Worm (Caenorhabditis elegans) whole organism, L4 larva: ENCODE results near the gene clec-22.

Experiments
- dpl-1 ChIP-seq: fragments of 150-350 bp; optimal IDR thresholded peaks from 2 replicates; lab custom pipeline; 2014; ENCODE audit warnings: missing biosample characterization, missing genetic modification reagents, missing genetic modification characterization
- hif-1 ChIP-seq, 2 experiments: sonication (generic microtip); optimal IDR thresholded peaks; 2 replicates each; lab custom pipeline; 2016 to 2017; ENCODE audit warnings: missing compliant biosample characterization in 2 of 2, missing genetic modification characterization in 2 of 2, missing genetic modification reagents in 2 of 2, missing genotype in 2 of 2, mild to moderate bottlenecking in 1 of 2
- hlh-30 ChIP-seq: sonication (generic microtip); optimal IDR thresholded peaks from 2 replicates; lab custom pipeline; 2017; ENCODE audit warnings: antibody characterized with exemption, mild to moderate bottlenecking, missing genetic modification characterization, missing compliant biosample characterization; ENCODE audit not compliant: insufficient read depth
- nhr-6 ChIP-seq: fragments of 150-350 bp; optimal IDR thresholded peaks from 2 replicates; lab custom pipeline; 2014; ENCODE audit warnings: missing biosample characterization, missing genetic modification characterization
- tra-1 ChIP-seq: fragments of 200-800 bp; sonication (Bioruptor generic); IDR thresholded peaks from 2 replicates; pipeline ENCODE4 v1.3.6; 2022; ENCODE audit warnings: missing genetic modification reagents, missing genetic modification characterization, missing compliant biosample characterization
- unc-39 ChIP-seq: sonication (generic microtip); optimal IDR thresholded peaks from 2 replicates; lab custom pipeline; 2017; ENCODE audit warnings: missing biosample characterization, missing genetic modification characterization
- unc-62 ChIP-seq, 3 experiments: fragments of 150-350 bp in 1 of 3; sonication (generic microtip); optimal IDR thresholded peaks in 2 of 3; peaks in 1 of 3; 1 replicate in 1 of 3; 2 replicates in 2 of 3; lab custom pipeline; 2014 to 2017; ENCODE audit warnings: missing biosample characterization in 3 of 3, missing genetic modification characterization in 3 of 3, missing genetic modification reagents in 3 of 3, missing genotype in 1 of 3

DNA sequence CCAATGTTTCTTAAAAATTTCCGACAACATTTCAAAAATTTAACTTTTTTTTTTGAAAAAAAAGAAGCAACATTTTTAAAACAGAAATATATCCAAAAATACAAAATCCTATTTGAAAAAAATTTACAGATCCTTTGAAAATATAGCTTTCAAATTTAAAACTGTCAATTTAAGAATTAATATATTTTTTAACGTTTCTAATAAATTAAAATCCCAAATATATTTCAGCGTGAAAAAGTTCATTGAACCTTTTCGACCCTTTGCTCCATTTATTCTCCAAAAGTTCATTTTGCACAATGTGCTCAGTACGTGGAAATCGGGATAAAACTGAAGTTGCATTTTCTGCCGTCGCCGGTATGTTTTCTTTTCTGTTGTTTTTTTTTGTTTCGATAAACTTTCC lies 25.4 kb upstream of the clec-22 start, which contains the start of gene phy-3:
- TF ChIP-seq dpl-1, result no peak
- TF ChIP-seq unc-39, result no peak
- no peak for TF ChIP-seq unc-62 (GFP tag; optimal IDR thresholded peaks at IDR 0.05 in 1 of 2; lab: Kevin White, UChicago)
- TF ChIP-seq unc-62 (tag; optimal IDR thresholded peaks at IDR 0.05; lab: Kevin White, UChicago), result no peak
- no peak for TF ChIP-seq tra-1 (GFP tag; lab: Robert Waterston, UW)
- no peak for TF ChIP-seq hif-1 (tag; optimal IDR thresholded peaks at IDR 0.05; lab: Kevin White, UChicago)
- TF ChIP-seq hlh-30 (tag; lab: Kevin White, UChicago), result no peak
- no peak for TF ChIP-seq nhr-6 (tag; lab: Kevin White, UChicago)
